Worm (Caenorhabditis elegans): ENCODE data around the gene ZK742.6.

ZK742.6 gene

DNA sequence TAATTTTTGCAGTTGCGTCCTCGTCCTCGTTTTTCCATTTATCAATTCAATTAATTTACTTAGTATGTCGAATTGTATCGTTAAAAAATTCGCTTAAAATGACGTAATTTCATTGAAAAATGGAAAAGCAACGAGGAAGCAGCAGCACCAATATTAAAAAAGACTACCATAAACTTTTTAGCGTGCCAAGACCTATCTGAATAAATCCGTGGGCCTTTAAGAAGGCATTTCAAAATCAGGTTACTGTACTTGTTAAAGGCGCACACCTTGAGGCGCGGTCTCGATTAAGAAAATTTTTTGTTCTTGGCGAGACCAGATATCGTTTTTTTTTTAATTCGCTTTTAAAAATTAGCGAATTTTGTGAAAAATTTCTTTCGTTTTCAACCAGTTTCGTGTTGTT is 41.1 kb downstream of the ZK742.6 start:
- TF ChIP-seq fkh-2 (tag; optimal IDR thresholded peaks at IDR 0.05) (no peak), nhr-23 (tag; optimal IDR thresholded peaks at IDR 0.05) (no peak), pha-4 (tag; optimal IDR thresholded peaks at IDR 0.05) (no peak), jun-1 (tag; optimal IDR thresholded peaks at IDR 0.05) (no peak), nhr-67 (tag; optimal IDR thresholded peaks at IDR 0.05) (no peak), nhr-11 (tag; optimal IDR thresholded peaks at IDR 0.05) (no peak), nhr-12 (tag; optimal IDR thresholded peaks at IDR 0.05) (no peak), zag-1 (tag; optimal IDR thresholded peaks at IDR 0.05) (no peak), mml-1 (tag; optimal IDR thresholded peaks at IDR 0.05) (no peak), aly-2 (tag; optimal IDR thresholded peaks at IDR 0.05) (no peak), ceh-82 (tag; optimal IDR thresholded peaks at IDR 0.05) (no peak), pqm-1 (tag; optimal IDR thresholded peaks at IDR 0.05) (no peak), nhr-43 (tag; optimal IDR thresholded peaks at IDR 0.05; ENCODE audit: poor library complexity, severe bottlenecking) (no peak), nhr-25 (tag; optimal IDR thresholded peaks at IDR 0.05) (no peak), egl-27 (tag; optimal IDR thresholded peaks at IDR 0.05) (no peak), snpc-4 (tag; optimal IDR thresholded peaks at IDR 0.05) (no peak), eor-1 (tag; optimal IDR thresholded peaks at IDR 0.05) (no peak), ceh-16 (tag; optimal IDR thresholded peaks at IDR 0.05) (no peak), nhr-77 (tag; optimal IDR thresholded peaks at IDR 0.05) (no peak), ama-1 (optimal IDR thresholded peaks at IDR 0.05) (no peak)

DNA sequence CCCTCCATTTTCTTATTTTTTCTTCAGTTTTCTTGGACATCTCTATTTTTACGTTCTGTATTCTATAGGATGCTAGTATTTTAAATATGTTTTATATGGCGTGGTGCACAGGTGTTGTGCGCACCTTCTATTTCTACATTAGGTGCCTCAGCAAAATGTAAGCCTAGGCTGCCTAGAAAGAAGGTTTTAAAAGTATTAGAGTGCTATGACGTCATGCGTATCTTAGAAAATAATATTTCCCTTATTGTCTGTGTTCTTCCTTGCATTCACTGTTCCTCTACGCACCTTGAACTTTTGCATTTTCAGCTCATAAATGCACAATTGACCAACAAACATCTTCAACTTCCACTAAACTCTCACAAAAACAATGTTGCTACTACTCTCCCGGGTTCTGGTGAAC is 43.8 kb downstream of the ZK742.6 start, which contains the start of gene frpr-3:
Gene frpr-3 (plus strand): TSS at position 301 of the 400 bp plus-strand sequence.
- TF ChIP-seq nhr-67 (tag; optimal IDR thresholded peaks at IDR 0.05) (no peak), elt-3 (tag; optimal IDR thresholded peaks at IDR 0.05) (no peak), nhr-11 (tag; optimal IDR thresholded peaks at IDR 0.05) (no peak), elt-1 (tag; optimal IDR thresholded peaks at IDR 0.05) (no peak), daf-12 (tag; optimal IDR thresholded peaks at IDR 0.05) (no peak), hmg-11 (tag; optimal IDR thresholded peaks at IDR 0.05) (no peak), pqm-1 (tag; optimal IDR thresholded peaks at IDR 0.05) (no peak), eor-1 (tag; optimal IDR thresholded peaks at IDR 0.05) (no peak)
